Worm (Caenorhabditis elegans): ENCODE results near the gene clp-7.

clp-7 gene

DNA sequence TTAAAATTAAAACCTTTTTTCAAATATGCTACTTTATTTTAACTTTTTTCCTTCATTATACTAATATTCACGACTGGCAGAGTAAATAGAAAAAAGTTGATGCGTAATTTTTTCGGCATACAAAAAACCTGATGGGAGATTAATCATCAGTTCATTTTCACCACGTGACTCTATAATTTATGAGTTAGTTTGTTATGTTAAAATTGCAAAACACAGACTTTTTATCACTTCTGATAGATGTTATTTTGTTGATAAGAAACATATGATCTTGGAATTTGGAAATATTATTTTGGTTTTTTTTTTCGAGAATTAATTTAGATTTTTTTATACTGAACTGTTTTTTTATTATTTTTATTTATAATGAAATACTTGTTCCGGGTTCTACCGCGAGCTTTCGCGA is 41.8 kb downstream of the clp-7 start:
- TF ChIP-seq ham-2 (GFP tag; optimal IDR thresholded peaks at IDR 0.05) (no peak), lin-13 (tag; optimal IDR thresholded peaks at IDR 0.05) (no peak), cnd-1 (tag; optimal IDR thresholded peaks at IDR 0.05) (no peak), sptf-1 (tag; optimal IDR thresholded peaks at IDR 0.05) (no peak)

DNA sequence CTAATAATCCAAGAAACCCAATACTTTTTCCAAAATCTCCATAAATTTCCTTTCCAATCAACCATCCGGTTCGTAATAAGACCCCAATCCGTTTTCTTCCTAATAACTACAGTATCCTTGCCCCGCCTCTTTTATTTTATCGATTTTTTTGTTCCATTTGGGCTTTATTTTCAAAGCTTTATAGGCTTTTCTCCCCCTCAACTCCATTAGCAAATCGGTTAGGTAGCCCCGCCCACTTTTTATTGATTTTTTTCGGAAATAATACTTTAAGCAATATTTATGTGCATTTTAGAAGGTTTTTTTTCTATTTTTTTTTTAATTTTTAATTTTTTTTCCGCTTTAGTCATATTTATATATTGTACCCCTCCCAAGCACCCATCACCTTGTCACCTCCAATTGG is 45.8 kb downstream of the clp-7 start:
- TF ChIP-seq M03D4.4 (tag; optimal IDR thresholded peaks at IDR 0.05) (no peak), blmp-1 (tag; optimal IDR thresholded peaks at IDR 0.05) (no peak), elt-1 (tag; optimal IDR thresholded peaks at IDR 0.05; ENCODE audit: borderline replicate concordance, insufficient read depth) (no peak), cnd-1 (tag; optimal IDR thresholded peaks at IDR 0.05) (no peak), ceh-83 (GFP tag; optimal IDR thresholded peaks at IDR 0.05) (no peak), nhr-237 (tag; optimal IDR thresholded peaks at IDR 0.05) (no peak), ceh-43 (GFP tag; optimal IDR thresholded peaks at IDR 0.05) (no peak), pha-4 (tag; optimal IDR thresholded peaks at IDR 0.05) (no peak), ztf-11 (tag; optimal IDR thresholded peaks at IDR 0.05) (no peak), hlh-1 (tag; optimal IDR thresholded peaks at IDR 0.05) (no peak), nhr-28 (tag; optimal IDR thresholded peaks at IDR 0.05) (no peak), zip-8 (tag; optimal IDR thresholded peaks at IDR 0.05) (no peak), mab-5 (tag; optimal IDR thresholded peaks at IDR 0.05) (no peak)

- no peak for TF ChIP-seq drap-1 (GFP tag; optimal IDR thresholded peaks at IDR 0.05)
- TF ChIP-seq unc-62 (GFP tag; optimal IDR thresholded peaks at IDR 0.05), result no peak
- TF ChIP-seq mls-2 (tag; optimal IDR thresholded peaks at IDR 0.05), result no peak
- no peak for TF ChIP-seq M03D4.4 (tag; optimal IDR thresholded peaks at IDR 0.05)
- no peak for TF ChIP-seq flh-1 (GFP tag; optimal IDR thresholded peaks at IDR 0.05)
- TF ChIP-seq cnd-1 (tag; optimal IDR thresholded peaks at IDR 0.05), result no peak
- no peak for TF ChIP-seq lin-13 (tag; optimal IDR thresholded peaks at IDR 0.05)
- no peak for TF ChIP-seq nhr-2 (tag; optimal IDR thresholded peaks at IDR 0.05)
- no peak for TF ChIP-seq blmp-1 (tag; optimal IDR thresholded peaks at IDR 0.05)
- no peak for TF ChIP-seq nhr-28 (tag; optimal IDR thresholded peaks at IDR 0.05)
- TF ChIP-seq tbx-8 (GFP tag; optimal IDR thresholded peaks at IDR 0.05), result no peak
These were observed 47.9 kb downstream of the clp-7 start for ce11 chrIV:1397895-1398294.

ce11 chrIV:1394077-1394476 is 51.7 kb downstream of the clp-7 start:
- TF ChIP-seq elt-1 (tag; optimal IDR thresholded peaks at IDR 0.05; ENCODE audit: borderline replicate concordance, insufficient read depth) (no peak), nhr-76 (tag; optimal IDR thresholded peaks at IDR 0.05) (no peak), cnd-1 (tag; optimal IDR thresholded peaks at IDR 0.05) (no peak), ztf-11 (tag; optimal IDR thresholded peaks at IDR 0.05) (no peak), mab-5 (tag; optimal IDR thresholded peaks at IDR 0.05) (no peak), tbx-8 (GFP tag; optimal IDR thresholded peaks at IDR 0.05) (no peak), bed-3 (GFP tag; optimal IDR thresholded peaks at IDR 0.05) (no peak), nhr-12 (tag; optimal IDR thresholded peaks at IDR 0.05) (no peak)

ce11 chrIV:1391446-1391845 is 54.3 kb downstream of the clp-7 start:
- no peak for TF ChIP-seq nhr-12 (tag; optimal IDR thresholded peaks at IDR 0.05)
- TF ChIP-seq lin-32 (GFP tag; optimal IDR thresholded peaks at IDR 0.05), result no peak
- no peak for TF ChIP-seq unc-62 (GFP tag; optimal IDR thresholded peaks at IDR 0.05)

DNA sequence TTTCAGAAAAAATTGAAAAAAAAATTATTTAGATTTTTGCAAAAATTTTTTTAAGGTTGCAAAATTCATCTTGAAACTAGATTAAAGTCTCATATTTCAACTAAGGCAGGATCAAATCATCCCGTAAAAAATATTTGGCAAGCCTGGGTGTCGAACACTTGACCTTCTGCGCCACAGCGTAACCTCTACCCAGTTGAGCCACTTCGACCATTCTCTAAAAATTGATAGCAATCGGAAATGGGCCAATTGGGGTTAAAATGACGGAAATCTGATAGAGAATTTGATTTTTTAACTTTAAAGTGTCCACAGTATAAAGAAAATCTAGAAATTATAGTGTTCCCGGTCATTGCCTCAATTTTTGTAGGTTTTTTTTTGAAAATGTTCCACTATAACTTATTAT is 55.7 kb downstream of the clp-7 start:
- no peak for TF ChIP-seq zip-8 (tag; optimal IDR thresholded peaks at IDR 0.05)
- no peak for TF ChIP-seq elt-1 (tag; optimal IDR thresholded peaks at IDR 0.05; ENCODE audit: borderline replicate concordance, insufficient read depth)
- no peak for TF ChIP-seq mls-2 (tag; optimal IDR thresholded peaks at IDR 0.05)
- no peak for TF ChIP-seq nhr-237 (tag; optimal IDR thresholded peaks at IDR 0.05)
- TF ChIP-seq unc-39 (tag; optimal IDR thresholded peaks at IDR 0.05), result no peak
- no peak for TF ChIP-seq nhr-2 (tag; optimal IDR thresholded peaks at IDR 0.05)
- no peak for TF ChIP-seq ceh-39 (tag; optimal IDR thresholded peaks at IDR 0.05)

ce11 chrIV:1389599-1389998 is 56.2 kb downstream of the clp-7 start:
- TF ChIP-seq sptf-1 (tag; optimal IDR thresholded peaks at IDR 0.05) (no peak), ham-2 (GFP tag; optimal IDR thresholded peaks at IDR 0.05) (no peak), mab-5 (tag; optimal IDR thresholded peaks at IDR 0.05) (no peak), drap-1 (GFP tag; optimal IDR thresholded peaks at IDR 0.05) (no peak), flh-1 (GFP tag; optimal IDR thresholded peaks at IDR 0.05) (no peak)
